Worm (Caenorhabditis elegans) whole organism, midembryonic: ENCODE measurements around the gene bus-5.

Experiments
- T22C8.4 ChIP-seq: fragments of 200-800 bp; sonication (Bioruptor generic); IDR thresholded peaks from 2 replicates; pipeline ENCODE4 v1.3.6; 2022; ENCODE audit warnings: missing genetic modification characterization, missing compliant biosample characterization
- cog-1 ChIP-seq: sonication (generic microtip); optimal IDR thresholded peaks from 2 replicates; lab custom pipeline; 2016; ENCODE audit warnings: missing genetic modification characterization, missing compliant biosample characterization
- flt-1 ChIP-seq: fragments of 200-800 bp; sonication (Bioruptor generic); IDR thresholded peaks from 2 replicates; pipeline ENCODE4 v1.3.6; 2022; ENCODE audit warnings: missing genetic modification characterization, missing compliant biosample characterization
- klf-2 ChIP-seq: fragments of 200-800 bp; sonication (Bioruptor generic); conservative IDR thresholded peaks from 2 replicates; pipeline ENCODE4 v1.3.6; 2022; ENCODE audit warnings: missing genetic modification reagents, missing genetic modification characterization, missing compliant biosample characterization
- med-1 ChIP-seq: sonication (generic microtip); optimal IDR thresholded peaks from 2 replicates; lab custom pipeline; 2017; ENCODE audit warnings: missing genetic modification characterization, mild to moderate bottlenecking, missing compliant biosample characterization, antibody characterized with exemption, missing genetic modification reagents; ENCODE audit not compliant: insufficient read depth
- ref-1 ChIP-seq: fragments of 200-800 bp; sonication (Bioruptor generic); conservative IDR thresholded peaks from 2 replicates; pipeline ENCODE4 v1.3.6; 2022; ENCODE audit warnings: missing genetic modification reagents, missing genetic modification characterization, missing compliant biosample characterization
- tab-1 ChIP-seq: fragments of 200-800 bp; sonication (Bioruptor generic); IDR thresholded peaks from 2 replicates; pipeline ENCODE4 v1.3.6; 2022; ENCODE audit warnings: missing genetic modification characterization, missing compliant biosample characterization
- ztf-23 ChIP-seq: fragments of 200-800 bp; sonication (Bioruptor generic); IDR thresholded peaks from 2 replicates; pipeline ENCODE4 v1.3.6; 2022; ENCODE audit warnings: missing genetic modification reagents, missing genetic modification characterization, missing compliant biosample characterization
- ztf-29 ChIP-seq: fragments of 200-800 bp; sonication (Bioruptor generic); IDR thresholded peaks from 2 replicates; pipeline ENCODE4 v1.3.6; 2022; ENCODE audit warnings: missing genetic modification reagents, missing genetic modification characterization, missing compliant biosample characterization

bus-5 gene

ce11 chrX:2131650-2132049 lies 18.7 kb upstream of the bus-5 start, which contains the start of gene F53B1.9:
F53B1.9 (minus strand) TSS chrX:2131844.
- no peak for TF ChIP-seq ref-1 (GFP tag; lab: Robert Waterston, UW)
- TF ChIP-seq med-1 (GFP tag; lab: Kevin White, UChicago), result no peak
- TF ChIP-seq ztf-23 (GFP tag; lab: Robert Waterston, UW), result no peak
- no peak for TF ChIP-seq tab-1 (GFP tag; lab: Robert Waterston, UW)
- no peak for TF ChIP-seq flt-1

- TF ChIP-seq klf-2 (GFP tag; lab: Robert Waterston, UW) (no peak), med-1 (GFP tag; lab: Kevin White, UChicago) (no peak), tab-1 (GFP tag; lab: Robert Waterston, UW) (no peak), ztf-29 (GFP tag; lab: Robert Waterston, UW) (no peak), T22C8.4 (GFP tag; lab: Robert Waterston, UW) (no peak), cog-1 (tag; lab: Kevin White, UChicago) (no peak), ref-1 (GFP tag; lab: Robert Waterston, UW) (no peak), ztf-23 (GFP tag; lab: Robert Waterston, UW) (no peak), flt-1 (no peak)
Measured at ce11 chrX:2130141-2130540, 17.2 kb upstream of the bus-5 start, which contains the start of gene F53B1.8. F53B1.8 (minus strand) TSS chrX:2130241.

- TF ChIP-seq ref-1 (GFP tag; lab: Robert Waterston, UW) (no peak), T22C8.4 (GFP tag; lab: Robert Waterston, UW) (no peak), tab-1 (GFP tag; lab: Robert Waterston, UW) (no peak), klf-2 (GFP tag; lab: Robert Waterston, UW) (no peak), ztf-29 (GFP tag; lab: Robert Waterston, UW) (no peak), cog-1 (tag; lab: Kevin White, UChicago) (no peak), flt-1 (no peak)
Measured at ce11 chrX:2120961-2121360, 8.1 kb upstream of the bus-5 start, which contains the start of gene gpa-5. gpa-5 (minus strand) TSS chrX:2121061.

ce11 chrX:2118162-2118561 lies 5.3 kb upstream of the bus-5 start, which contains the start of gene swip-10:
swip-10 (minus strand) TSS chrX:2118262.
- no peak for TF ChIP-seq ztf-23 (GFP tag; lab: Robert Waterston, UW)
- no peak for TF ChIP-seq ztf-29 (GFP tag; lab: Robert Waterston, UW)
- no peak for TF ChIP-seq cog-1 (tag; lab: Kevin White, UChicago)
- TF ChIP-seq med-1 (GFP tag; lab: Kevin White, UChicago), result no peak
- TF ChIP-seq tab-1 (GFP tag; lab: Robert Waterston, UW), result no peak
- TF ChIP-seq flt-1, result no peak
- TF ChIP-seq klf-2 (GFP tag; lab: Robert Waterston, UW), result no peak
- no peak for TF ChIP-seq ref-1 (GFP tag; lab: Robert Waterston, UW)
- no peak for TF ChIP-seq T22C8.4 (GFP tag; lab: Robert Waterston, UW)

- TF ChIP-seq cog-1 (tag; lab: Kevin White, UChicago) (no peak), tab-1 (GFP tag; lab: Robert Waterston, UW) (no peak), ztf-29 (GFP tag; lab: Robert Waterston, UW) (no peak), med-1 (GFP tag; lab: Kevin White, UChicago) (no peak), ref-1 (GFP tag; lab: Robert Waterston, UW) (no peak), flt-1 (no peak), T22C8.4 (GFP tag; lab: Robert Waterston, UW) (no peak), ztf-23 (GFP tag; lab: Robert Waterston, UW) (no peak), klf-2 (GFP tag; lab: Robert Waterston, UW) (no peak)
Measured at ce11 chrX:2116304-2116867, 3.5 kb upstream of the bus-5 start.

ce11 chrX:2114171-2114570 lies 1.3 kb upstream of the bus-5 start:
- TF ChIP-seq ref-1 (GFP tag; lab: Robert Waterston, UW) (no peak), T22C8.4 (GFP tag; lab: Robert Waterston, UW) (no peak), ztf-29 (GFP tag; lab: Robert Waterston, UW) (no peak), cog-1 (tag; lab: Kevin White, UChicago) (no peak), flt-1 (no peak), klf-2 (GFP tag; lab: Robert Waterston, UW) (no peak)

- TF ChIP-seq cog-1 (tag; lab: Kevin White, UChicago) (no peak), ztf-23 (GFP tag; lab: Robert Waterston, UW) (no peak), flt-1 (no peak), T22C8.4 (GFP tag; lab: Robert Waterston, UW) (no peak)
Measured at ce11 chrX:2110603-2111327, 2.1 kb downstream of the bus-5 start.

- TF ChIP-seq T22C8.4 (GFP tag; lab: Robert Waterston, UW), result no peak
Measured at ce11 chrX:2108682-2109081, 4.2 kb downstream of the bus-5 start, which contains the start of gene F53B1.2. F53B1.2 (plus strand) TSS chrX:2108982.

ce11 chrX:2108182-2108581 lies 4.7 kb downstream of the bus-5 start:
- TF ChIP-seq flt-1, result 0 out of 2 replicates have a peak, but pooled peaks have one; percentile 29
- TF ChIP-seq T22C8.4 (GFP tag; lab: Robert Waterston, UW), result no peak

- no peak for TF ChIP-seq ztf-23 (GFP tag; lab: Robert Waterston, UW)
Measured at ce11 chrX:2107414-2107813, 5.5 kb downstream of the bus-5 start.
